Worm (Caenorhabditis elegans) whole organism, early embryonic: ENCODE results near the gene srt-11.

Source experiments
- B0310.2 ChIP-seq: sonication (generic microtip); optimal IDR thresholded peaks from 2 replicates; lab custom pipeline; 2016; ENCODE audit warnings: mild to moderate bottlenecking, missing genetic modification characterization, missing compliant biosample characterization
- F13C5.2 ChIP-seq: sonication (generic microtip); optimal IDR thresholded peaks from 2 replicates; lab custom pipeline; 2017; ENCODE audit warnings: mild to moderate bottlenecking, missing genetic modification characterization, inconsistent platforms, missing compliant biosample characterization
- aly-1 ChIP-seq: sonication (generic microtip); optimal IDR thresholded peaks from 2 replicates; lab custom pipeline; 2016; ENCODE audit warnings: missing genetic modification characterization, missing compliant biosample characterization
- ama-1 ChIP-seq: fragments of 150-350 bp; optimal IDR thresholded peaks from 2 replicates; lab custom pipeline; 2014
- ceh-13 ChIP-seq: fragments of 200-800 bp; sonication (Bioruptor generic); optimal IDR thresholded peaks from 2 replicates; lab custom pipeline; 2018; ENCODE audit warnings: mild to moderate bottlenecking, missing genetic modification characterization, missing compliant biosample characterization
- ceh-36 ChIP-seq: sonication (generic microtip); optimal IDR thresholded peaks from 2 replicates; lab custom pipeline; 2016; ENCODE audit warnings: missing genetic modification characterization, inconsistent platforms, missing compliant biosample characterization
- ets-7 ChIP-seq: sonication (generic microtip); optimal IDR thresholded peaks from 2 replicates; lab custom pipeline; 2016; ENCODE audit warnings: missing genotype, missing genetic modification characterization, missing compliant biosample characterization
- flt-1 ChIP-seq: fragments of 200-800 bp; sonication (Bioruptor generic); IDR thresholded peaks from 2 replicates; pipeline ENCODE4 v1.3.6; 2022; ENCODE audit warnings: missing genetic modification characterization, missing compliant biosample characterization
- hmbx-1 ChIP-seq: sonication (generic microtip); optimal IDR thresholded peaks from 2 replicates; lab custom pipeline; 2016; ENCODE audit warnings: mild to moderate bottlenecking, missing genetic modification characterization, missing compliant biosample characterization
- hmg-4 ChIP-seq: fragments of 200-800 bp; sonication (Bioruptor generic); optimal IDR thresholded peaks from 2 replicates; lab custom pipeline; 2018; ENCODE audit warnings: mild to moderate bottlenecking, missing genetic modification characterization, missing compliant biosample characterization
- hnd-1 ChIP-seq: sonication (generic microtip); optimal IDR thresholded peaks from 2 replicates; lab custom pipeline; 2016; ENCODE audit warnings: missing genetic modification characterization, missing compliant biosample characterization
- pes-1 ChIP-seq: fragments of 200-800 bp; sonication (Bioruptor generic); IDR thresholded peaks from 2 replicates; pipeline ENCODE4 v1.3.6; 2022; ENCODE audit warnings: missing genetic modification reagents, missing genetic modification characterization, missing compliant biosample characterization
- scrt-1 ChIP-seq: fragments of 200-800 bp; sonication (Bioruptor generic); IDR thresholded peaks from 2 replicates; pipeline ENCODE4 v1.3.6; 2022; ENCODE audit warnings: missing genetic modification characterization, missing compliant biosample characterization
- sea-1 ChIP-seq: fragments of 200-800 bp; sonication (Bioruptor generic); conservative IDR thresholded peaks from 2 replicates; pipeline ENCODE4 v1.3.6; 2022; ENCODE audit warnings: missing genetic modification characterization, missing compliant biosample characterization
- tbx-11 ChIP-seq: fragments of 200-800 bp; sonication (Bioruptor generic); IDR thresholded peaks from 2 replicates; pipeline ENCODE4 v1.3.6; 2022; ENCODE audit warnings: missing genetic modification characterization, missing compliant biosample characterization
- tbx-37 ChIP-seq: fragments of 200-800 bp; sonication (Bioruptor generic); conservative IDR thresholded peaks from 2 replicates; pipeline ENCODE4 v1.3.6; 2022; ENCODE audit warnings: missing genetic modification reagents, missing genetic modification characterization, missing compliant biosample characterization
- tra-4 ChIP-seq: sonication (generic microtip); optimal IDR thresholded peaks from 2 replicates; lab custom pipeline; 2017; ENCODE audit warnings: missing genetic modification characterization, missing compliant biosample characterization

Gene srt-11

DNA sequence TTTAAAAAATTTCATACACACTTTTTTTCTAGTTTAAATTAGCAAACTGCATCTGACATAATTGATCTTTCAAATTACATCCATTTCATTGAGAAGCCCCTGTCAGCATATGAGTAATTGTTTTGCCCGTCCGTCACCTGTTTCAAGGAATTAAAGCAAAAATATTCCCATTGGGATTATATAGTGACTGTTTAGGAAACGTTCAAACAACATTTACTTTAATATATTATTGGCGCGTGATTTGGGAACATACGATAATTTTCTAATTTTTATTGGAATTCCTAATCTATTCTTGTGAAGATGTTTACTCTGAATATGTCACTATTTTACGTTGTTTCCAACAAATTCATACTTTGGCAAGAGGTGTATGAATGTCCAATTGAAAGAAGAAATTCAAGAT is at the start of gene srt-11:
TSS of gene srt-11 (plus strand) at position 301 of the 400 bp plus-strand sequence.
- no peak for TF ChIP-seq sea-1 (GFP tag; lab: Robert Waterston, UW)
- TF ChIP-seq tbx-37: no peak
- TF ChIP-seq tra-4 (tag; lab: Kevin White, UChicago): no peak
- no peak for TF ChIP-seq hmbx-1 (tag; lab: Kevin White, UChicago)
- no peak for TF ChIP-seq scrt-1 (GFP tag; lab: Robert Waterston, UW)
- TF ChIP-seq hnd-1: no peak
- TF ChIP-seq ama-1 (lab: Kevin White, UChicago): no peak
- no peak for TF ChIP-seq B0310.2 (tag; lab: Kevin White, UChicago)
- no peak for TF ChIP-seq hmg-4
- TF ChIP-seq flt-1 (GFP tag; lab: Robert Waterston, UW): no peak
- no peak for TF ChIP-seq pes-1 (GFP tag; lab: Robert Waterston, UW)
- TF ChIP-seq ceh-36 (tag; lab: Kevin White, UChicago): no peak
- no peak for TF ChIP-seq aly-1

DNA sequence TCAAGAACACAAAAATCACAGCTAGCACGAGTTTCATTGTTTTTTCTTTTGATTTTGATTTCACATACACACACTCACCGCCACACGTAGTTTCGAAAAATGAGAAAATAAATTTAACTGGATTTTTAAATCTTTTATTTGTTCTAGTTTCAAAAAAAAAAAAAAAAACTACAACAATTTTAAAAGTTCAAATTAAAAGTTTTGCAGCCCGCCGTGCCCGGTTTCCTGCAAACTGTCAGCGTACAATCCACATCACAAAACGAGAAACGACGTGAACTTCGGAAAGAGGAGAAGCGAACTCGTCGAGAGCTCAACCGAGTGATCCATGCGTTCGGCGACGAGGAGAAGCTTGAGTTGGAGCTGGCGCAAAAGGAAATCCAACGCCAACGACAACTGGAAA is 48.1 kb upstream of the srt-11 start, which contains the start of gene Y54E2A.5:
TSS of gene Y54E2A.5 (minus strand) at position 101 of the 400 bp plus-strand sequence.
- no peak for TF ChIP-seq F13C5.2 (tag; lab: Kevin White, UChicago)
- TF ChIP-seq hnd-1: no peak
- TF ChIP-seq sea-1 (GFP tag; lab: Robert Waterston, UW): no peak
- no peak for TF ChIP-seq ceh-13 (GFP tag; lab: Kevin White, UChicago)
- no peak for TF ChIP-seq ceh-36 (tag; lab: Kevin White, UChicago)
- TF ChIP-seq ets-7 (tag; lab: Kevin White, UChicago): no peak
- TF ChIP-seq pes-1 (GFP tag; lab: Robert Waterston, UW): no peak
- TF ChIP-seq tbx-11: no peak
- TF ChIP-seq tbx-37: no peak
- TF ChIP-seq ama-1 (lab: Kevin White, UChicago): no peak
- TF ChIP-seq tra-4 (tag; lab: Kevin White, UChicago): no peak

DNA sequence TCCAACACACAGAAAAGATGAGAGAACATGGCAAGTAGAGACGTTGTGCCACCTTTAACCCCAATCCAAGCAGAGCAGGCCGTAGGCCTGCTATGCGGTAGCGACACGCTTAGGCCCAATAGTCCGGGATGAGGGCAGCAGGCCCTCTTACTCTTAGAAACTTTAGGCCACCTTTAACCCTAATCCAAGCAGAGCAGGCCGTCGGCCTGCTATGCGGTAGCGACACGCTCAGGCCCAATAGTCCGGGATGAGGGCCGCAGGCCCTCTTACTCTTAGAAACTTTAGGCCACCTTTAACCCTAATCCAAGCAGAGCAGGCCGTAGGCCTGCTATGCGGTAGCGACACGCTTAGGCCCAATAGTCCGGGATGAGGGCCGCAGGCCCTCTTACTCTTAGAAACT is 40.1 kb upstream of the srt-11 start:
- 0 out of 2 replicates have a peak, but pooled peaks have one; percentile 48 for TF ChIP-seq pes-1 (GFP tag; lab: Robert Waterston, UW)

DNA sequence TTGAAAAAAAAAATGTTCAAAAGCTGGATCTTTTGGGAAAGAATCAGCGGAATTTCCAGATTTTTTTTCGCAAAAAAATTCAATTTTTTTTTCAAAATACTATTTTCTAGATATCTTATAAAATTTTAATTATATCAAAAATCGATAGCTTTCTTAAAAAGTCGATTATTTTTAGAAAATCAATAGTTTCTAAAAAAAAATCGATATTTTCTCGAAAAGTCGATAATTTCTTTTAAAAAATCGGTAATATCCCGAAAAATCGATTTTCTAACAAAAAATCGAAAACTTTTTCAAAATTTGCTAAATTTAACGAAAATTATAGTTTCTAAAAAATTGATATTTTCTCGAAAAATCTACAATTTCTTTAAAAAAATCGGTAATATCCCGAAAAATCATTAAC is 37.0 kb upstream of the srt-11 start:
- TF ChIP-seq tbx-37 (no peak), tra-4 (tag; lab: Kevin White, UChicago) (no peak), flt-1 (GFP tag; lab: Robert Waterston, UW) (no peak), hmg-4 (no peak), F13C5.2 (tag; lab: Kevin White, UChicago) (no peak), tbx-11 (no peak), ceh-13 (GFP tag; lab: Kevin White, UChicago) (no peak), ama-1 (lab: Kevin White, UChicago) (no peak), hmbx-1 (tag; lab: Kevin White, UChicago) (no peak), scrt-1 (GFP tag; lab: Robert Waterston, UW) (no peak), hnd-1 (no peak), sea-1 (GFP tag; lab: Robert Waterston, UW) (no peak), aly-1 (no peak), ets-7 (tag; lab: Kevin White, UChicago) (no peak), pes-1 (GFP tag; lab: Robert Waterston, UW) (no peak), ceh-36 (tag; lab: Kevin White, UChicago) (no peak), B0310.2 (tag; lab: Kevin White, UChicago) (no peak)

DNA sequence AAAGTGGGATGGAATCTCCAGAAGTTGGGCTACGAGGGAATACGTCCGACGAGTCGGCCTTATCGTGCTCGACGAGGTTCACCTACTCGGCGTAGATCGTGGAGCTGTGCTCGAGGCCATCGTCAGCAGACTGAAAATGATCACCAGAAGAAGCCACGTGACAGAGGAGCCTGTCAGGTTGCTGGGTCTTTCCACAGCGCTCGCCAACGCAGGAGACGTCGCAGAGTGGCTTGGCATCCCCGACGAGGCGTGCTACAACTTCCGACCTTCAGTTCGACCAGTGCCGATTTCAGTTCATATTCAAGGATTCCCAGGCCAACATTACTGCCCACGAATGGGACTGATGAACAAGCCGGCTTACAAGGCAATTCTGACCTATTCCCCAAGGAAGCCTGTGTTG is 34.7 kb upstream of the srt-11 start:
- no peak for TF ChIP-seq B0310.2 (tag; lab: Kevin White, UChicago)
- TF ChIP-seq ceh-36 (tag; lab: Kevin White, UChicago): no peak
- no peak for TF ChIP-seq tbx-11
- no peak for TF ChIP-seq aly-1
- TF ChIP-seq tbx-37: no peak
- TF ChIP-seq ceh-13 (GFP tag; lab: Kevin White, UChicago): no peak
- TF ChIP-seq hmbx-1 (tag; lab: Kevin White, UChicago): no peak
- TF ChIP-seq F13C5.2 (tag; lab: Kevin White, UChicago): no peak
- TF ChIP-seq pes-1 (GFP tag; lab: Robert Waterston, UW): no peak

DNA sequence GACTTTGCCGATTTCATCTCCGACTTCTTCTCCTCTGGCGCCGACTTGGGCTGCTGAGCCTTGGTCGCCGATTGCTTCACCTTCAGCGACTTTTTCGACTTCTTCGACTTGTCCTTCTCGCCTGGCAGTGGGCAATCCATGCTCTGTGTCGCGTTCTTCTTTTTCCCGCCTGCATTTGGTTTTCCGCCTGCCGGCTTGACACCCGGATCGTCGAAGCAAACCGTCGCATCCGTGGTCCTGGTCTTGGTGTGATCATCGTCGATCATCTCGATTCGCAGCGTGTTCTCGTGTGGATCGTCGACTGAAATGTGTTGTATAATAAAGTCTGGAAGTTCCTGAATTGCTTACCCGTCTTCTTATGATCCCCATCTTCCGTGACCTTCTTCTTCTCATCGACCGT is 33.7 kb upstream of the srt-11 start:
- TF ChIP-seq tbx-37: no peak
- TF ChIP-seq tbx-11: no peak
- TF ChIP-seq hmbx-1 (tag; lab: Kevin White, UChicago): no peak
- TF ChIP-seq B0310.2 (tag; lab: Kevin White, UChicago): no peak
- TF ChIP-seq ceh-36 (tag; lab: Kevin White, UChicago): no peak
- TF ChIP-seq tra-4 (tag; lab: Kevin White, UChicago): no peak
- TF ChIP-seq ceh-13 (GFP tag; lab: Kevin White, UChicago): no peak
- no peak for TF ChIP-seq scrt-1 (GFP tag; lab: Robert Waterston, UW)
- no peak for TF ChIP-seq sea-1 (GFP tag; lab: Robert Waterston, UW)
- TF ChIP-seq hnd-1: no peak

DNA sequence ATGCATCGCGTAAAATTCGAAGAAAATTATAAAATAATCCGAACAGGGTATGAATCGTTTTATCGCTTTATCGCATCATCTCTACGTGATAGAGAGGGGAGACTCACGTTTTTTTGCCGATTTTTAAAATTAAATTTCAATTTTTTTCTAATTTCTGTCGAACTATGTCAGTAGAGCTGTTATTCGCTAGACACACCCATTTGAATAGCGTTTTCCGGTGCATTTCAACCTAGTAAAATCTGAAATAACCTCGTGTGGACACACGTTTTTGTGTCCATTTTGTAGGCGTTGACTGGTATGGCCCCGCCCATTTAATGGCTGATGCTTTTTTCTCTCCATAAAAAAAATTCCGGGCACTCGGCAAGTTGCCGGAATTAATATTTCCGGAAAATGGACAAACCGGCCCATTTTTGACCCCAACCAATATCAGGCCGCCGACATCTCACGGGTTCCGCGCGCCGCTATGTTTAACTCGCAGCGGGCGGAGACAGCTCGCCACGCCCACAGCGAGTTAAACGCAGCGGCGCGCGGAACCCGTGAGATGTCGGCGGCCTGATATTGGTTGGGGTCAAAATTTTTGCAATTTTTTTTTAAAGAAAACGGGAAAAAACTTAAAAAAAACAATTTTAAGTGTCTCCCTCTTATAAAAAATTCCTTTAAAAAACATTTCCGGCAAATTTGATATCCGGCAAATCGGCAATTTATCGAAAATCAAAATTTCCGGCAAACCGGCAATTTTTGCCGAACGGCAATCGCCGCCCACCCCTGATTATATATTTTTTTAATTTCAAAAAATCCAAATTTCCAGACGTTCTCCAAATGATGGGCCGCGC is 32.6 kb upstream of the srt-11 start, which contains the start of gene Y54E2A.7:
TSS of gene Y54E2A.7 (minus strand) at position 51 of the 833 bp plus-strand sequence.
- no peak for TF ChIP-seq ets-7 (tag; lab: Kevin White, UChicago)
- no peak for TF ChIP-seq hmg-4
- no peak for TF ChIP-seq hnd-1
- TF ChIP-seq ceh-36 (tag; lab: Kevin White, UChicago): no peak
- no peak for TF ChIP-seq tbx-37

DNA sequence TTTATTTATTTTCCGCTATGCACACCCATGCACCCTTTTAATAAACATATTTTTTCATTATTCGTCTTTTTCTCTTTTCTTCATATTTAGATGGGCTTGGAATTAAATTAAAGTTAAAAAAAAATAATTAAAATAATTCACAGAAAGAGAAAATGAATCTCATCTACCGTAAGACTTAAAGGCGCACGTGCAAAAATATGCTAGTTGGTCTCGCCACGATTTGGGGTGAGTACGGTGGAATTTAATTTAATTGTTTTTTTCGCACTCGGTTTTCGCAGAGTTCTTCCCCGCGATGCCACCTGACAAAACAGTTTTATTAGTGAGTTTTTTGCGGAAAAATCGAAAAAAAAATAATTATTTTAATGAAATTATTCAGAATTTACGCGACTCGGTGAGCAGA is 27.7 kb upstream of the srt-11 start, which contains the start of gene Y54E2A.8:
TSS of gene Y54E2A.8 (plus strand) at position 254 of the 400 bp plus-strand sequence.
- TF ChIP-seq ets-7 (tag; lab: Kevin White, UChicago) (no peak), B0310.2 (tag; lab: Kevin White, UChicago) (no peak), ama-1 (lab: Kevin White, UChicago) (no peak), hmg-4 (no peak), scrt-1 (GFP tag; lab: Robert Waterston, UW) (no peak), ceh-13 (GFP tag; lab: Kevin White, UChicago) (no peak), tbx-11 (no peak), flt-1 (GFP tag; lab: Robert Waterston, UW) (no peak), F13C5.2 (tag; lab: Kevin White, UChicago) (no peak), tbx-37 (no peak), pes-1 (GFP tag; lab: Robert Waterston, UW) (no peak), aly-1 (no peak)
